Fruit fly (Drosophila melanogaster) whole organism, adult: ENCODE measurements around the gene CG43062.

Experiments used
- CG14711 ChIP-seq: fragments of 200-800 bp; sonication (Bioruptor generic); optimal IDR thresholded peaks from 2 replicates; lab custom pipeline; 2018; ENCODE audit warnings: missing biosample characterization, mild to moderate bottlenecking, missing genetic modification characterization, moderate library complexity
- CG1620 ChIP-seq: fragments of 200-800 bp; sonication (Bioruptor generic); optimal IDR thresholded peaks from 2 replicates; lab custom pipeline; 2016; ENCODE audit warnings: missing biosample characterization, missing genetic modification characterization
- CG33017 ChIP-seq: fragments of 200-800 bp; sonication (Bioruptor generic); optimal IDR thresholded peaks from 2 replicates; lab custom pipeline; 2018; ENCODE audit warnings: missing biosample characterization, mild to moderate bottlenecking, missing genetic modification characterization, moderate library complexity
- CG7045 ChIP-seq: fragments of 200-800 bp; sonication (Bioruptor generic); optimal IDR thresholded peaks from 2 replicates; lab custom pipeline; 2017; ENCODE audit warnings: missing biosample characterization, mild to moderate bottlenecking, missing genetic modification characterization
- Crg-1 ChIP-seq: fragments of 200-800 bp; sonication (Bioruptor generic); optimal IDR thresholded peaks from 2 replicates; lab custom pipeline; 2016; ENCODE audit warnings: missing biosample characterization, missing genetic modification characterization
- Mnt ChIP-seq: fragments of 200-800 bp; sonication (Bioruptor generic); optimal IDR thresholded peaks from 2 replicates; lab custom pipeline; 2016; ENCODE audit warnings: missing biosample characterization, mild to moderate bottlenecking, missing genetic modification characterization
- bab1 ChIP-seq: fragments of 200-800 bp; sonication (Bioruptor generic); optimal IDR thresholded peaks from 3 replicates; lab custom pipeline; 2019; ENCODE audit warnings: missing biosample characterization, mild to moderate bottlenecking, missing genetic modification characterization, moderate library complexity
- kay ChIP-seq: fragments of 200-800 bp; sonication (Bioruptor generic); peaks from one replicate; lab custom pipeline; 2016; ENCODE audit warnings: missing biosample characterization, missing genetic modification characterization, borderline replicate concordance
- ovo ChIP-seq: fragments of 200-800 bp; sonication (Bioruptor generic); optimal IDR thresholded peaks from 2 replicates; lab custom pipeline; 2016; ENCODE audit warnings: missing biosample characterization, missing genetic modification characterization
- pad ChIP-seq: fragments of 200-800 bp; sonication (Bioruptor generic); optimal IDR thresholded peaks from 3 replicates; lab custom pipeline; 2017; ENCODE audit warnings: missing biosample characterization, missing genetic modification characterization, mild to moderate bottlenecking, moderate library complexity, missing genetic modification reagents

DNA sequence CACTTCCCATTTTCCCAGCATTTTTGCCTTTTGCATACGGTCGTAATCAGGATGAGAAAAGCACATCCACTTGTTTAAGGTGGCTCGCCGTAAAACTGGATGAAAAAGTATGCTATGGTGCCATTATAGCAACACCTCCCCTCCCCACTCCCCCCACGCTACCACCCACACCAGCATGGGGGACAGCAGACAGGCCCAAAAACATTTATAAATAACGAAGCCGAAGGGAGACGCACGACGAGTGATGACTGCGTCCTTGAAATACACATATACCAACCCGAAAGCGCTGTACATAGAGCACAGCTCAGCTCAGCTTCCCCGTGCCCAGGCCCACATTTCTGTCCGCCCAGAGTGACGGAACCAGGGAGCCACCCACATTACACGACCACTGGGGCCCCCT, 20.6 kb downstream of the CG43062 start:
- TF ChIP-seq ovo (GFP tag; lab: Kevin White, UChicago) (no peak), CG14711 (tag; lab: Kevin White, UChicago) (no peak), CG33017 (tag; lab: Kevin White, UChicago) (no peak), kay (no peak), Crg-1 (GFP tag; lab: Kevin White, UChicago) (no peak), CG1620 (no peak), pad (no peak), Mnt (GFP tag; lab: Kevin White, UChicago) (no peak), bab1 (no peak), CG7045 (GFP tag; lab: Kevin White, UChicago) (no peak)
